Fruit fly (Drosophila melanogaster) whole organism, adult: ENCODE data around the gene CG3942.

Source experiments
- CG11617 ChIP-seq: fragments of 200-800 bp; sonication (Bioruptor generic); optimal IDR thresholded peaks from 2 replicates; lab custom pipeline; 2017; ENCODE audit warnings: mild to moderate bottlenecking, missing biosample characterization, missing genetic modification reagents, missing genetic modification characterization
- CG14711 ChIP-seq: fragments of 200-800 bp; sonication (Bioruptor generic); optimal IDR thresholded peaks from 2 replicates; lab custom pipeline; 2018; ENCODE audit warnings: missing biosample characterization, mild to moderate bottlenecking, missing genetic modification characterization, moderate library complexity
- CG1620 ChIP-seq: fragments of 200-800 bp; sonication (Bioruptor generic); optimal IDR thresholded peaks from 2 replicates; lab custom pipeline; 2016; ENCODE audit warnings: missing biosample characterization, missing genetic modification characterization
- CG7045 ChIP-seq: fragments of 200-800 bp; sonication (Bioruptor generic); optimal IDR thresholded peaks from 2 replicates; lab custom pipeline; 2017; ENCODE audit warnings: missing biosample characterization, mild to moderate bottlenecking, missing genetic modification characterization
- CG7101 ChIP-seq: fragments of 200-800 bp; sonication (Bioruptor generic); optimal IDR thresholded peaks from 2 replicates; lab custom pipeline; 2018; ENCODE audit warnings: missing biosample characterization, mild to moderate bottlenecking, missing genetic modification characterization, moderate library complexity
- Clk ChIP-seq: fragments of 200-800 bp; sonication (Bioruptor generic); optimal IDR thresholded peaks from 2 replicates; lab custom pipeline; 2017; ENCODE audit warnings: missing biosample characterization, missing genetic modification characterization
- Mnt ChIP-seq: fragments of 200-800 bp; sonication (Bioruptor generic); optimal IDR thresholded peaks from 2 replicates; lab custom pipeline; 2016; ENCODE audit warnings: missing biosample characterization, mild to moderate bottlenecking, missing genetic modification characterization
- cic ChIP-seq: fragments of 200-800 bp; sonication (Bioruptor generic); optimal IDR thresholded peaks from 2 replicates; lab custom pipeline; 2017; ENCODE audit warnings: missing biosample characterization, mild to moderate bottlenecking, missing genetic modification characterization, moderate library complexity
- ovo ChIP-seq: fragments of 200-800 bp; sonication (Bioruptor generic); optimal IDR thresholded peaks from 2 replicates; lab custom pipeline; 2016; ENCODE audit warnings: missing biosample characterization, missing genetic modification characterization
- tj ChIP-seq: fragments of 200-800 bp; sonication (Bioruptor generic); optimal IDR thresholded peaks from 3 replicates; lab custom pipeline; 2017; ENCODE audit warnings: missing biosample characterization, mild to moderate bottlenecking, missing genetic modification characterization, moderate library complexity
- toe ChIP-seq: fragments of 200-800 bp; sonication (Bioruptor generic); optimal IDR thresholded peaks from 2 replicates; lab custom pipeline; 2016; ENCODE audit warnings: missing biosample characterization, missing genetic modification characterization

dm6 chr3R:12229113-12229512 is 24.9 kb upstream of the CG3942 start, which contains the start of gene CG3916:
- TF ChIP-seq cic (GFP tag; lab: Kevin White, UChicago) (no peak), CG7101 (tag; lab: Kevin White, UChicago) (no peak), toe (GFP tag; lab: Kevin White, UChicago) (no peak), tj (no peak), ovo (GFP tag; lab: Kevin White, UChicago) (no peak), CG7045 (GFP tag; lab: Kevin White, UChicago) (no peak), Mnt (GFP tag; lab: Kevin White, UChicago) (no peak), CG14711 (tag; lab: Kevin White, UChicago) (no peak), CG1620 (no peak), Clk (GFP tag; lab: Kevin White, UChicago) (no peak), CG11617 (GFP tag; lab: Kevin White, UChicago) (no peak)
